Fruit fly (Drosophila melanogaster) whole organism, pupa: ENCODE results near the gene Met75Ca.

Experiments used
- CG15710 ChIP-seq: fragments of 200-800 bp; sonication (Bioruptor generic); optimal IDR thresholded peaks from 2 replicates; lab custom pipeline; 2018; ENCODE audit warnings: missing biosample characterization, mild to moderate bottlenecking, missing genetic modification characterization, moderate library complexity
- CG17806 ChIP-seq: fragments of 200-800 bp; sonication (Bioruptor generic); optimal IDR thresholded peaks from 2 replicates; lab custom pipeline; 2018; ENCODE audit warnings: missing biosample characterization, mild to moderate bottlenecking, missing genetic modification characterization, moderate library complexity
- CG4496 ChIP-seq: fragments of 200-800 bp; sonication (Bioruptor generic); IDR thresholded peaks from 3 replicates; pipeline ENCODE4 v1.3.6; 2022; ENCODE audit warnings: missing biosample characterization, missing genetic modification characterization
- CG8159 ChIP-seq: fragments of 200-800 bp; sonication (Bioruptor generic); optimal IDR thresholded peaks from 3 replicates; lab custom pipeline; 2018; ENCODE audit warnings: missing biosample characterization, mild to moderate bottlenecking, missing genetic modification characterization, moderate library complexity
- CG8301 ChIP-seq: fragments of 200-800 bp; sonication (Bioruptor generic); optimal IDR thresholded peaks from 2 replicates; lab custom pipeline; 2018; ENCODE audit warnings: missing biosample characterization, mild to moderate bottlenecking, missing genetic modification characterization
- EcR ChIP-seq: fragments of 200-800 bp; sonication (Bioruptor generic); optimal IDR thresholded peaks from 3 replicates; lab custom pipeline; 2019; ENCODE audit warnings: missing biosample characterization, missing genetic modification characterization, mild to moderate bottlenecking, moderate library complexity, missing genetic modification reagents
- Ets98B ChIP-seq: fragments of 200-800 bp; sonication (Bioruptor generic); IDR thresholded peaks from 2 replicates; pipeline ENCODE4 v1.3.6; 2022; ENCODE audit warnings: missing biosample characterization, missing genetic modification characterization
- fd96Ca ChIP-seq: fragments of 200-800 bp; sonication (Bioruptor generic); IDR thresholded peaks from 3 replicates; pipeline ENCODE4 v1.3.6; 2022; ENCODE audit warnings: missing biosample characterization, missing genetic modification characterization

DNA sequence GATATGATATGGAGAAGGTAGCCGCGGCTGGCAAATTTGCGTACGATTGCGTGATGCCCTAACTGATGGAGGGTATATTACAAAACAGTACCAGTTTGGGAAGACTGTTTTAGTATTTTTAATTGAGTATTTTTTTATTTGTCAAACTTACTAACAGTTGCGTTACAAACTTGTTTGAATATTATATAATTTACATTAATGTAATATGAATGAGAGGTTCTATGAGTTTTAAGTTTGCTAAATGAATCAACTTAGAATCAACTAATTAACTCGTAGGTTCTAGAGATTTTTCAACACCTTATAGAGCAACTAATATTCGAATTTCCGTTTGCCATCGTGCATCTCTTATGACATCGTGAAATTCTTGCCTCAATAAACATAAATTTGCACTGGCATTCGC is 22.5 kb downstream of the Met75Ca start:
- TF ChIP-seq CG8159 (tag; lab: Kevin White, UChicago): no peak
- no peak for TF ChIP-seq EcR
- no peak for TF ChIP-seq CG17806 (tag; lab: Kevin White, UChicago)
- no peak for TF ChIP-seq Ets98B (GFP tag; lab: Robert Waterston, UW)
- no peak for TF ChIP-seq fd96Ca
- no peak for TF ChIP-seq CG4496
- no peak for TF ChIP-seq CG15710
- no peak for TF ChIP-seq CG8301 (tag; lab: Kevin White, UChicago)
